Worm (Caenorhabditis elegans) whole organism, dauer: ENCODE data around the gene W07B8.4.

Experiments used
- unc-62 ChIP-seq: sonication (generic microtip); optimal IDR thresholded peaks from 2 replicates; lab custom pipeline; 2017; ENCODE audit warnings: missing biosample characterization, missing genetic modification reagents, missing genetic modification characterization

The W07B8.4 gene

ce11 chrV:1131880-1132623 is at the start of gene W07B8.4:
Gene W07B8.4 (minus strand): TSS chrV:1131930.
- no peak for TF ChIP-seq unc-62 (GFP tag; lab: Kevin White, UChicago)

ce11 chrV:1179279-1179678 is 47.5 kb upstream of the W07B8.4 start, which contains the start of gene F25A2.1:
Gene F25A2.1 (plus strand): TSS chrV:1179579.
- no peak for TF ChIP-seq unc-62 (GFP tag; lab: Kevin White, UChicago)

- no peak for TF ChIP-seq unc-62 (GFP tag; lab: Kevin White, UChicago)
These were observed 44.6 kb upstream of the W07B8.4 start, which contains the start of gene T21H3.1 for ce11 chrV:1176277-1176839. Gene T21H3.1 (plus strand): TSS chrV:1176724.

- TF ChIP-seq unc-62 (GFP tag; lab: Kevin White, UChicago) = no peak
These were observed 38.9 kb upstream of the W07B8.4 start for ce11 chrV:1170591-1170990.

DNA sequence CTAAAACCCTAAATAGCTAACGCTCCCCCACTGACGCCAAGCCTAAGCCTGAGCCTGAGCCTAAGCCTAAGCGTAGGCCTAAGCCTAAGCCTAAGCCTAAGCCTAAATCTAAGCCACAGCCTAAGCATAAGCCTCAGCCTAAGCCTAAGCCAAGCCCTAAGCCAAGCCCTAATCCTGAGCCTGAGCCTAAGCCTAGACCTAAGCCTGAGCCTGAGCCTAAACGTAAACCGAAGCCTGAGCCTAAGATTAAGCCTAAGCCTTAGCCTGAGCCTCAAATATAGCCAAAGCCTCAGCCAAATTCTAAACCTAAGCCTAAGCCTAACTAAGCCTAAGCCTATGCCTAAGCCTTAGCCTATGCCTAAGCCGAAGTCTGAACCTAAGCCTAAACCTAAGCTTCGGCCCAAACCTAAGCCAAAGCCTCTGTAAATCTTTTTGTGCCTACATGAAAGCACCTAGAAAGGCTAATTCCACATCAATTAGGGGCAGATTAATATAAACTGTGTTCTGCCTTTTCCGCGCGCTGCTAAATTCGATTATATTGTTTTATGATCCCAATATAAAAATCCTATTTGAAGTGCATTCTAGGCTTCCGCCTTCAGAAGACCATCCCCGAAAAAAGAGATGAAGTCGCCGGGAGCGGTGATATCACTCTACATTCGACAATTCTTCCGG is 33.5 kb upstream of the W07B8.4 start, which contains the start of gene ptr-16:
TSS of gene ptr-16 (plus strand) at position 622 of the 672 bp plus-strand sequence.
- no peak for TF ChIP-seq unc-62 (GFP tag; lab: Kevin White, UChicago)

ce11 chrV:1164196-1164691 is 32.5 kb upstream of the W07B8.4 start, which contains the start of gene T21H3.5:
Gene T21H3.5 (minus strand): TSS chrV:1164293.
- TF ChIP-seq unc-62 (GFP tag; lab: Kevin White, UChicago) = no peak

DNA sequence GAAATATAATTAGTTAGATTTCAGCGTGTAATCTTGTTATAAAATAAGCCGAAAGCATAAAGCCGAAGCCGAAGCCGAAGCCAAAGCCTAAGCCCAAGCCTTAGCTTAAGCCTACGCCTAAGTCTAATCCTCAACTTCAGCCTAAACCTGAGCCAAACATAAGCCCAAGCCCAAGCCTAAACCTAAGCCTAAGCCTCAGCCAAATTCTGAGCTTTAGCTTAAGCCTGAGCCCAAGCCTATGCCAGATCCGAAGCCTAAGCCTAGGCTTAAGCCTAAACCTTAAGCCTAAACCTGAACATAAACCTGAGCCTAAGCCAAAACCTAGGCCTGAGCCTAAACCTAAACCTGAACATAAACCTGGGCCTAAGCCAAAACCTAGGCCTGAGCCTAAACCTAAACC is 29.0 kb upstream of the W07B8.4 start:
- TF ChIP-seq unc-62 (GFP tag; lab: Kevin White, UChicago) = no peak

- TF ChIP-seq unc-62 (GFP tag; lab: Kevin White, UChicago) = no peak
These were observed 26.5 kb upstream of the W07B8.4 start for ce11 chrV:1158247-1158646.

DNA sequence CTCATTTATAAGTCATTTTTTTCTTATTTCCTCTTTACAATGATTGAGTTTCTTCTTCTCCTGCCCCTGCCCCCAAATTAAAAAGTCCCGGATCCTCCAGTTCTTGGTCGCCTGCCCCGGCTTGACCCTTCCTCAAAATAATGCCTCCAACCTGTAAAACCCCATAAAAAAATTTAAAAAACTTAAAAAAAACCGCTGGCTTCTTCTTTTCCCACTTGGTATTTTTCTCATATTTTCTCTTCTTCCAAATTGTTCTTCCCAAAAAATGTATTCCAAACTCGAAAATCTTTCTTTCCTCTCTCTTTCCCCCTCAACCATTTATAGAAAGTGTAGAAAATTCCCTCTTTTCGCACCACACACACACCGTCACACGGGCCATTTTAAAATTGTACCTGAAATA is 25.7 kb upstream of the W07B8.4 start:
- no peak for TF ChIP-seq unc-62 (GFP tag; lab: Kevin White, UChicago)

DNA sequence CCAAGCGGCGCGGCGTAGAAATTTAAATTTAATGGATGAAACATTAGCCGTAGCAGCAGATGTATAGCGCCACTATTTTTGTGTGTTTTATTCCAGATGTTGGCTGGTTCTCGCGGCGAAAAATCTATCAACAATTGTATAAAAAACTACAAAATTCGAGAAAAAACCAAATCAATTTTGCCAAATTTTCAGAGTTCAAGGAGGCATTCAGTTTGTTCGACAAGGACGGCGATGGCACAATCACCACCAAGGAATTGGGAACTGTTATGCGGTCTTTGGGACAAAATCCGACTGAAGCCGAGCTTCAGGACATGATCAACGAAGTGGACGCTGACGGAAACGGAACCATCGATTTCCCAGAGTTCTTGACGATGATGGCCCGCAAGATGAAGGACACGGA is 24.7 kb upstream of the W07B8.4 start:
- TF ChIP-seq unc-62 (GFP tag; lab: Kevin White, UChicago) = no peak

- TF ChIP-seq unc-62 (GFP tag; lab: Kevin White, UChicago) = no peak
These were observed 24.2 kb upstream of the W07B8.4 start, which contains the start of gene cmd-1 for ce11 chrV:1155914-1156313. Gene cmd-1 (plus strand): TSS chrV:1156271.

DNA sequence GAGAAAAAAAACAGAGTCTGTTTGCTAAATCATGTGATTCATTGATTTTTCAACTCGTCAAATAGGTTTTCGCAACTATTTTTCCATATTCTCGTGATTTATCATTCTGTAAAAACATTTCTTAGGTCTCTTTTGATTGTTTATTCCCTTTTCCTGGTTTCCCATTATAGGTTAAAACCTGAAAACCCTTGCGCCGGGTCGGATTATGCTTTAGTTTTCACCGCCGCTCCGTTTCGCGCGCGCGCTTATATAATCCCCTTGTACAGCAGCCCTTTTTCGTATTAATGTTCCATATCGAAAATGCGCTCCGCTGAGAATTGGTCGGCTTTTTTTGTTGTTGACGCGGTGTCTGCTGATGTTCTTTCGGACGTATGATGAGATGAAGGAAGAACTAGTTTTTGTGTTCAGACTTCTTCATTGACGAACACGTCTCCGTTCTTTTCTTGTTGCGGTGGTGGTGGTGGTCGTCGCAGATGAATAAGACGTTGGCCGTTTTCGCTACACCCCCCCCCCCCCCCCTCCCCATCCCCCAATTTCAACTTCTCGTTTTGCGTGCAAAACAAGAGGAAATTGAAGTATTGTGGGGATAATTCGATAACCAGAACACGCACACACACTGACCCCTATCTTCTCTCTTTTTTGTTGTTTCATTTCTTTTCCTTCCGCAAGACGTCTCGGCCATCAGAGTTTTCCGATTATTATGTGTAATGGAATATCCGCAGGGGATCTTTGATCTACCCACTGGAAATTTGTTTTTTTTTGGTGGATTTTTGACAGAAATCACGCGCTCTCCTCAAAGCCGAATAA is 22.9 kb upstream of the W07B8.4 start:
- TF ChIP-seq unc-62 (GFP tag; lab: Kevin White, UChicago) = no peak

DNA sequence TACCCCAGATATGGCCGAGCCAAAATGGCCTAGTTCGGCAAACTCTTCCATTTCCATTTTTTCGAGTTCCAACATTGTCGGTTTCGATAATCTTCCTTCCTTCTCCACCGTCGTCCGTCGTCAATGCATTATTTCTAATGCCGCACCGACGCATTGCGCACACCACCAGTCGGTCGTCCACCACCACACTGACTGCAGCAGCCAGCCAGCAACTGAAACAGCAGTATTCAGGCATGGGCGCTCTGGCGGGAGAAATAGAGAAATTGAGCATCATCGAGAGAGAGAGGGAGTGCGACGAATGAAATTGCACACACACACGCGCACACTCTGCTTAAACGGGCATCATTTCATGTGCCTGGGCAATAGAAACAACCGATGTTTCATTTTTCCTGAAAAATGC is 22.2 kb upstream of the W07B8.4 start:
- TF ChIP-seq unc-62 (GFP tag; lab: Kevin White, UChicago) = no peak

ce11 chrV:1153387-1153786 is 21.7 kb upstream of the W07B8.4 start:
- no peak for TF ChIP-seq unc-62 (GFP tag; lab: Kevin White, UChicago)

DNA sequence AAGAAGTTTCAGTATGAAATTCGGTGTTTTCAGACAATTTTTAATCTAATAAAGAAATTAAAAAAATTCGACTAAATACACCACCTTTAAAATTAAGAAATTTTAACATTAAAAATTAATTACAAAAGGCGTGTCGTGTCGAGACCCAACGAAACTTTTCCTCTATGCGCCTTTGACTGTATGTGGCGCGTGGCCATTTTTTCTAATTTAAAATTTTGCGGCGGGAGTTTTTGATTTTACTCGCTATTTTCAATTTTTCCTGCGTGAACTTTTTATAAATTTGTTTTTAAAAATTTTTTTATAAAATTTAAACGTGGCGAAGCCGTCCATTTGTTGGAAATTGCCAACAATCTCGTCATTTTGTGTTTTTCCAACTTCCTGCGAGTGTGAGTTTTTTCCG is 21.0 kb upstream of the W07B8.4 start:
- TF ChIP-seq unc-62 (GFP tag; lab: Kevin White, UChicago) = no peak
